Fruit fly (Drosophila melanogaster): ENCODE measurements around the gene CG4995.

Gene CG4995

DNA sequence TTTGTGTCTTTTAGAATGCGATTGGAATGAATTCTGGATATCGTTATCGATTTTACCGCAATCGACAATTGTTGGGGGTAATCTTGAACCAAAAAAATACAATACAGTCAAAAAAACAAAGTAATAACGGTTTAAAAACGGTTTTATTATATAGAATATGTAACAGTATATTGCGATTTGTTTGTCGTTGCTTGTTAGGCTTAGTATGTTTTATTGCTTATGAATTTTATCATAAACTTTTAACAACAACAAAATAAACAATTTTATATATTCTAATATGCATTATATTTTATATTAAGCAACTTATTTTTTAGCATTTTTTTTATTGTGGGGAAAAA lies 22.5 kb upstream of the CG4995 start, which contains the start of gene CYLD (continued):
- TF ChIP-seq Lpt (GFP tag; optimal IDR thresholded peaks at IDR 0.05): peak; percentile 35
- peak in 1 of 2 experiments; percentile 22 for TF ChIP-seq salr (GFP tag; optimal IDR thresholded peaks at IDR 0.05)
- peak; percentile 36 for TF ChIP-seq CG11762 (GFP tag; optimal IDR thresholded peaks at IDR 0.05; ENCODE audit: insufficient read depth)
- TF ChIP-seq Eip78C (GFP tag): peak; percentile 86
- no peak for TF ChIP-seq ss (GFP tag; optimal IDR thresholded peaks at IDR 0.05)
- TF ChIP-seq vri (GFP tag; optimal IDR thresholded peaks at IDR 0.05): no peak
- TF ChIP-seq dsx (GFP tag; optimal IDR thresholded peaks at IDR 0.05; ENCODE audit: poor library complexity, severe bottlenecking): no peak
- no peak for TF ChIP-seq CG6854 (GFP tag; optimal IDR thresholded peaks at IDR 0.05)
- no peak for TF ChIP-seq svp (GFP tag)
- peak; percentile 74 for TF ChIP-seq OdsH (GFP tag; optimal IDR thresholded peaks at IDR 0.05)
- peak; percentile 61 for TF ChIP-seq Hr4 (GFP tag; optimal IDR thresholded peaks at IDR 0.05)
- TF ChIP-seq Sox15 (GFP tag; optimal IDR thresholded peaks at IDR 0.05): peak; percentile 13

dm6 chr2L:10301918-10302317 lies 20.4 kb upstream of the CG4995 start, which contains the start of gene CG13138:
Gene CG13138 (minus strand): TSS chr2L:10302018.
- TF ChIP-seq Eip78C (GFP tag) (peak; percentile 42), CG6163 (GFP tag; IDR thresholded peaks at IDR 0.05) (no peak)

- no peak for TF ChIP-seq Sox15 (GFP tag; optimal IDR thresholded peaks at IDR 0.05)
- TF ChIP-seq CG6276 (GFP tag; optimal IDR thresholded peaks at IDR 0.05): no peak
- no peak for TF ChIP-seq CG3919 (GFP tag; optimal IDR thresholded peaks at IDR 0.05)
- TF ChIP-seq CG10669 (GFP tag; optimal IDR thresholded peaks at IDR 0.05): no peak
- no peak for TF ChIP-seq Met (GFP tag; optimal IDR thresholded peaks at IDR 0.05)
- TF ChIP-seq CG34406 (GFP tag; optimal IDR thresholded peaks at IDR 0.05): no peak
- peak; percentile 2 for TF ChIP-seq CG31627 (GFP tag; optimal IDR thresholded peaks at IDR 0.05)
- peak; percentile 30 for TF ChIP-seq esn (GFP tag; optimal IDR thresholded peaks at IDR 0.05)
- no peak for TF ChIP-seq Hr4 (GFP tag; optimal IDR thresholded peaks at IDR 0.05)
- no peak for TF ChIP-seq fd59A (GFP tag; optimal IDR thresholded peaks at IDR 0.05)
- TF ChIP-seq Sox14 (GFP tag; optimal IDR thresholded peaks at IDR 0.05): peak; percentile 34
- TF ChIP-seq Blimp-1 (GFP tag; optimal IDR thresholded peaks at IDR 0.05): no peak
- no peak for TF ChIP-seq net (GFP tag; optimal IDR thresholded peaks at IDR 0.05)
- TF ChIP-seq CG9139 (GFP tag; optimal IDR thresholded peaks at IDR 0.05): no peak
- TF ChIP-seq vri (GFP tag; optimal IDR thresholded peaks at IDR 0.05): no peak
- no peak for TF ChIP-seq CG32006 (GFP tag; optimal IDR thresholded peaks at IDR 0.05)
- TF ChIP-seq Smox (GFP tag; optimal IDR thresholded peaks at IDR 0.05): no peak
- TF ChIP-seq Eip78C (GFP tag): peak; percentile 45
Observed at dm6 chr2L:10303786-10304185, 18.5 kb upstream of the CG4995 start, which contains the start of gene nmd. Gene nmd (minus strand): TSS chr2L:10303947.

DNA sequence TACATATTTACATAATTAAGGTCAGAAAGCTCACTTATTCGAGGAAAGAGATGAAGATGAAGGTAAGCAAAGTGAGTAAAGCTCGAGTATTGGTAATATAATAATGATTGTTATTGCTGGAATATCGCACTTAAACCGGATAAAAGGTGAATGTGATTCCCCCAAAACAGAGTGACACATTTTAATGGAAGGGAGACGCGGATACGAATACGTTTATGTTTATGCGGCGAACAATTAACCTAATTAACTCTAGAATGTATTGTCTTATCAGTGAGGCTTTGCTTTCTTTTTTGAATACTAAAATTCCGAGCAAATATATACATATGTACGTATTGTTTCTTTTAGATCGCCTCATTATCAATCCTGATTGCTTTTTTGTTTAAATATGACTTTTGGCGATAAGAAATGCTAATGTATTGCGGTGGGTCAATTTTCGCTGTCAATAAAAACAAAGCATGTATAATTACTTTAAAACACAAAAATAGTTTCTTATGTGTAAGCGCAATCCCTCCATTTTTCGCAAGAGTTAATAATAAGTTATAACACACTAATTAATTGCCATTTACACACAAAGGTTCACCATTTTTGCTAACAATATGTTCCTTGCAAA lies 16.6 kb upstream of the CG4995 start:
- TF ChIP-seq Hr38 (GFP tag; optimal IDR thresholded peaks at IDR 0.05): no peak
- TF ChIP-seq Hr39 (GFP tag; optimal IDR thresholded peaks at IDR 0.05): no peak
- peak; percentile 39 for TF ChIP-seq Eip78C (GFP tag)
- no peak for TF ChIP-seq CG3032 (tag; optimal IDR thresholded peaks at IDR 0.05)

DNA sequence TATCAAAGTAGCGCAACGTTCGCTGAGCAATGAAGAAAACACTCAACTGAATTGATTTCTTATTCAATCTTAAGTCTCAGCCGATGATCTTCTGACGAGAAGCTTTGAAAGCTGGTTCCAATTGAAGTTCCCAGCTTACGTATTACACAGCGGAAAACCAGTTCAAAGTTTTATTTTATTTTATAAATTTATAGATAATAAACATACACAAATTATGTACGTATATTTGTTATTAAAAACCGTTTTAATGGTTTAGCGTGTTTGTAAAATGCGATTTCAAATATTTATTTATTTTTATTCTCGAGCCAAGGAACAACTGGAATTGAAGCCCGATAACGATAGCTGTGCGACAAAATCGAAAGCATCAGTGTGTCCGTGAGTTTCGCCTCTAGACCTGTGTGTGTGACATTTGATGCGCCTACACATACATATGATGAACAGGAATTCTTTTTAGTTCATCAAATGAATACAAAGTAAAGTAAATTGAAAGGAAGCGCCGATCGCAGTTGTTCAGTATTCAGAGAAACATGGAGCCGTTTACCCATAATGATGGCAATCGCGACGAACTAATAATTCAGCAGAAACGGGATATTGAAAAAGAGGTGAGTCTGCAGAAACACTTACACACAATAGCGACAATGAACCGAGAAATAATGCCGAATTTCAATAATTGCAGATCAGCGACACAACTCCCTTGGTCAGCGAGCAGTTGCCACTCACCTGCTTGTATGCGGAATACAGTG lies 15.6 kb upstream of the CG4995 start, which contains the start of the genes CG5390 and CG4968:
CG5390 (minus strand) TSS at position 77 of the 743 bp plus-strand sequence.
CG4968 (plus strand) TSS at position 405 of the 743 bp plus-strand sequence.
- no peak for TF ChIP-seq fd85E (GFP tag; optimal IDR thresholded peaks at IDR 0.05)
- TF ChIP-seq Lpt (GFP tag; optimal IDR thresholded peaks at IDR 0.05): peak; percentile 59
- TF ChIP-seq CG11902 (GFP tag; optimal IDR thresholded peaks at IDR 0.05): peak; percentile 31
- TF ChIP-seq CG11294 (GFP tag; IDR thresholded peaks at IDR 0.05): no peak; the same call in 1 of the 2 replicates
- TF ChIP-seq eg (GFP tag; IDR thresholded peaks at IDR 0.05): no peak; the same call in 2 of the 3 replicates
- TF ChIP-seq fd59A (GFP tag; optimal IDR thresholded peaks at IDR 0.05): no peak
- peak; percentile 77 for TF ChIP-seq esn (GFP tag; optimal IDR thresholded peaks at IDR 0.05)
- TF ChIP-seq CG7368 (GFP tag; optimal IDR thresholded peaks at IDR 0.05): no peak
- TF ChIP-seq dsx (GFP tag; optimal IDR thresholded peaks at IDR 0.05; ENCODE audit: poor library complexity, severe bottlenecking): peak; percentile 94
- TF ChIP-seq CG6808 (GFP tag; optimal IDR thresholded peaks at IDR 0.05): peak; percentile 65
- TF ChIP-seq Blimp-1 (GFP tag; optimal IDR thresholded peaks at IDR 0.05): peak; percentile 56
- TF ChIP-seq ss (GFP tag; optimal IDR thresholded peaks at IDR 0.05): peak in 1 of 2 experiments; percentile 77
- peak; percentile 90 for TF ChIP-seq Eip78C (GFP tag)
- no peak for TF ChIP-seq net (GFP tag; optimal IDR thresholded peaks at IDR 0.05)
- TF ChIP-seq Eip93F (GFP tag; optimal IDR thresholded peaks at IDR 0.05): peak; percentile 89
- TF ChIP-seq CG31627 (GFP tag; optimal IDR thresholded peaks at IDR 0.05): peak; percentile 51
- peak; percentile 77 for TF ChIP-seq OdsH (GFP tag; optimal IDR thresholded peaks at IDR 0.05)
- no peak for TF ChIP-seq CG16779 (tag; optimal IDR thresholded peaks at IDR 0.05)
- TF ChIP-seq Smox (GFP tag; optimal IDR thresholded peaks at IDR 0.05): no peak
- TF ChIP-seq CG8632 (GFP tag; optimal IDR thresholded peaks at IDR 0.05): no peak
- peak; percentile 16 for TF ChIP-seq Sox15 (GFP tag; optimal IDR thresholded peaks at IDR 0.05)
- peak; percentile 74 for TF ChIP-seq CG3032 (tag; optimal IDR thresholded peaks at IDR 0.05)
- no peak for TF ChIP-seq CG8319 (GFP tag; optimal IDR thresholded peaks at IDR 0.05)

Data from whole organism, prepupa.